Fruit fly (Drosophila melanogaster) whole organism, wandering third instar larva: ENCODE measurements around the gene eEF2.

Experiments
- Dif ChIP-seq: fragments of 200-275, 200-300 bp; sonication (Bioruptor generic); optimal IDR thresholded peaks from 2 replicates; lab custom pipeline; 2018; ENCODE audit warnings: missing biosample characterization, missing genetic modification characterization; ENCODE audit not compliant: partially characterized antibody
- Hnf4 ChIP-seq: fragments of 200-800 bp; sonication (Bioruptor generic); optimal IDR thresholded peaks from 2 replicates; lab custom pipeline; 2016; ENCODE audit warnings: missing biosample characterization, mild to moderate bottlenecking, missing genetic modification characterization
- Myc ChIP-seq: fragments of >200 bp; optimal IDR thresholded peaks from 2 replicates; lab custom pipeline; 2017
- N ChIP-seq: fragments of >200 bp; optimal IDR thresholded peaks from 2 replicates; lab custom pipeline; 2018; ENCODE audit warnings: missing biosample characterization, missing external identifiers, missing genetic modification characterization
- h ChIP-seq: fragments of 200-800 bp; sonication (Bioruptor generic); optimal IDR thresholded peaks from 3 replicates; lab custom pipeline; 2016; ENCODE audit warnings: missing biosample characterization, mild to moderate bottlenecking, missing genetic modification characterization
- sage ChIP-seq: fragments of 200-800 bp; sonication (Bioruptor generic); optimal IDR thresholded peaks from 2 replicates; lab custom pipeline; 2016; ENCODE audit warnings: missing biosample characterization, mild to moderate bottlenecking, missing genetic modification characterization

DNA sequence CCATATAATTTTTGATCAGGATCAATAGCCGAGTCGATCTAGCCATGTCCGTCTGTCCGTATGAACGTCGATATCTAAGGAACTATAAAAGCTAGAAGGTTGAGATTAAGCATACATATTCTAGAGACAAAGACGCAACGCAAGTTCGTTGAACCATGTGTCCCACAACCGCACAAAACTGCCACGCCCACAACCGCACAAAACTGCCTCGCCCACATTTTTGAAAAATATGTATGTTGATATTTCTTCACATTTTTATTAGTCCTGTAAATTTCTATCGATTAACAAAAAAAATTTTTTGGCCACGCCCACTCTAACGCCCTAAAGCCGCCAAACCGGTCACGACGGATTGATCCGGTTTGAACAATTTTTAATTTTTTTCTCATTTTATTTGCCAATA is 7.4 kb upstream of the eEF2 start:
- no peak for TF ChIP-seq Hnf4
- no peak for TF ChIP-seq sage (GFP tag; lab: Kevin White, UChicago)
- TF ChIP-seq h (GFP tag; lab: Kevin White, UChicago), result no peak
- no peak for TF ChIP-seq N
- TF ChIP-seq Myc (lab: Kevin White, UChicago), result no peak
- no peak for TF ChIP-seq Dif (GFP tag; lab: Kevin White, UChicago)
